Worm (Caenorhabditis elegans) whole organism, dauer: ENCODE data around the gene grl-4.

Source experiments
- unc-62 ChIP-seq: sonication (generic microtip); optimal IDR thresholded peaks from 2 replicates; lab custom pipeline; 2017; ENCODE audit warnings: missing biosample characterization, missing genetic modification reagents, missing genetic modification characterization

Gene grl-4

DNA sequence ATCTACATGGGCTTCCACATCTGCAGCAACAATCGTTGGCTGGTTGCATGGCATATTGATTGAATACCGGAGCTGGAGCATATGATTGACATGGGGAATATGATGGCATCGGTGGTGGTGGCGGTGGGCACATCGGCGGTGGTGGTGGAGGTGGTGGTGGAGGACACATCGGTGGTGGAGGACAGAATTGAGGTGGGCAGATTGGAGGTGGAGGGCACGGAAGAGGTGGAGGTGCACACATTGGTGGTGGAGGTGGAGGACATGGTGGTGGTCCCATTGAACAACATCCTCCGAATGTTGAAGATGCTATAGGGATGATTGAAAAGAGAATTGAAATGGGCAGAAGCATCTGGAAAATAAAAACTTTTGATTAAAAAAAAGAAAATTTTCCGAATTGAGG, at the start of gene grl-4:
grl-4 (minus strand) TSS at position 351 of the 400 bp plus-strand sequence.
- no peak for TF ChIP-seq unc-62 (GFP tag; lab: Kevin White, UChicago)

DNA sequence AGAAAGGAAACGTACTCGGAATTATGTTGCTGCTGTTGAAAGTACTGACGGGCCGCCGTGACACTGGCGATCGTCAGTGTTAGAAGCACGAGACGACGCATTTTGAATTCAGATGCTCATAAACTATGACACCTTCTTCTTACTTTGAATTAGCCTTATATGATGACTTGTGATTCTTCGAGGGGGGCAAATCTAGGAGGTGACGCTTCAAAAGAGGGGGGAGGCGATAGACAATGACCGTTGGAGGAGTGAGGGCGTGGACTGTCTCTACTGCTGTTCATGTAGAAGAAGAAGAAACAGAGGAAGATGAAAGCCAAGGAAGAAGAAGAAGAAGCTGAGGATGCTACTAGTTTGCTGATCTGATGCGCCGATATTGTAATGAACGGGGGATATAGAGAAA, 36.2 kb upstream of the grl-4 start, which contains the start of gene daf-42:
daf-42 (minus strand) TSS at position 101 of the 400 bp plus-strand sequence.
- TF ChIP-seq unc-62 (GFP tag; lab: Kevin White, UChicago) = no peak

DNA sequence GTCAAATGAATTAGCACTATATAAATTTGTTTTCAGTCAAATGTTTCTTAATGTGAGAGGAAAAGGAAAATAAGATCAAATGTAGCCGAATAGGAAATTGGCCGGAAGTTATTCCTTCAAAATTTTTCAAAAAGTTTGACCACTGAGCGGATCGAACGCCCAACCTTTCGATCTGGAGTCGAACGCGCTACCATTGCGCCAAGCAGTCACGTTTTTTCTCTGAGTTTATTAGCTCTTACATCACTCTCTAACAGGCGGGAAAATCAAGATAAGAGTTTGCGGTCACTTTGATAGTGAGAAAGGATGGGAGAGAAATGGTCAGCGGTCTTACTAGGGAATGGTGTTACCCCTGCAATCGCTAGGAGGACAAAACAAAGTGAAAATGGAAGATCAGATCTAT, 33.5 kb upstream of the grl-4 start:
- no peak for TF ChIP-seq unc-62 (GFP tag; lab: Kevin White, UChicago)

DNA sequence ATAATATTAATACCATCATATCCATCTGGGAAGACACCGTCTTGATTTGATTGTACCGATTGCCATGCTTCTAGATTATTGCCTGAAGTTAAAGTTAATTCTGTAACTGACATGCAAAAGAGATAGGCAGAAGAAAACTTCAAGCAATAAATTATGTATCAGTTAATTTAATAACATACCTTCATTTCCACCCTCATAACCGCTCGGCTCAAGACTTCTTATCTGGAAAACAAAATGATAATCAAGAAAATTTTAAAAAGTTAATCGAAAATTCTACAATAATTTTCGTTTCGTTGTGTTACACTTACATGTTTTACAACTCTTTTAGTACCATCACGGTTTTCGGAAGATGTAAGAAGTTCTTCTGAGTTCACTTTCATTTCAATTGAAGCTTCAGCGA, 31.6 kb upstream of the grl-4 start:
- TF ChIP-seq unc-62 (GFP tag; lab: Kevin White, UChicago) = no peak

DNA sequence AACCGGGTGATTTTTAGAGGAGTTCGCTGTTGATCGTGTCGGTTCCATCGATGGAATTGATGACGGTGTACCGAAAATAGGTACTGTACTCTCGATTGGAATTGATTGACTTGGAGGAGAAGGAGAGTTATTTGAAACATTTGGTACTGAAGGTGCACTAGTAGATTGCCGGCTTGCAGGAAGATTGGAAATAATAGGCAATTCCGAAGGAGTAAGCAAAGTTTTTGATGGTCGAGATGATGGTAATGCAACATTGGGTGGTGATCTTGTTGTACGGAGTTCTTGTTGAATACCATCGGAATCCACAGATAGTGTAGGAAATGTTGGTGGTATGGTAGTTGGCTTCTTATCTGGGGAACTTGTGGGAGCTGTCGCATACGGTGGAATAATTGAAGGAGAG, 28.5 kb upstream of the grl-4 start:
- no peak for TF ChIP-seq unc-62 (GFP tag; lab: Kevin White, UChicago)

DNA sequence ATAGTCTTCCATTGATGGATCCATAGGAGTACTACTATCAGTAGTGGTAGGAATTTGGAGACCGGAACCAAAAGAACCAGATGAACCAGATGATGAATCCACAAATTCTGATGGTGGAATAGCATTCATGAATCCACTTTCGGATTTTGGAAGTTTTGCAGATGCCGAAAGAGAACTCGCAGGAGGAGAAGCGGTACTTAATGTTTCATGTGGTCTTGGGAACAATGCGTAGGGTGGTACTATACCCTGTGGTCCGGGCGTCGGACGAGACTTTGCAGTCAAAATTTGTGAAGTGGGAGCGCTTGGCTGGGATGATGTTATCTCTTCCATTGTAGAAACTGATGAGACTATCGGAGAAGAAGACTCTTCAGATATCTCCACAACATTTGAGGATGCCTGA, 27.5 kb upstream of the grl-4 start:
- no peak for TF ChIP-seq unc-62 (GFP tag; lab: Kevin White, UChicago)

DNA sequence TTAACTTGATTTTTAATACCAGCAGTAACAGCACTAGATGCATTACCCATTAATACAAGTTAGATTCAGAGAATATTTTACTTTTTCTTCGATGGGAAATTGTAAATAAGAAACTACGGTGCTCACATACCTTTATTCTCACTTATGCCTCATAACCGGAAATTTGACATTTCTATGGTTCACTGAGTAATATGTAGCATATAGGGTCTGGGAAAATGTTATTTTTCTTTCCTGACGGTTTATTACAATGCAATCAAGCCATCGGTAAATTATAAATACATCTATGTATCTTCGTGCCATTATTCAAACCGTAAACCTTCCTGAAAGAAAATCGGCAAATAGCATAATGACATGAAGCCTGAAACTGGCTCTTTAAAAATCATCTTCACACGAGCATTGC, 22.1 kb upstream of the grl-4 start, which contains the start of gene ocr-4:
ocr-4 (minus strand) TSS at position 101 of the 400 bp plus-strand sequence.
- no peak for TF ChIP-seq unc-62 (GFP tag; lab: Kevin White, UChicago)

DNA sequence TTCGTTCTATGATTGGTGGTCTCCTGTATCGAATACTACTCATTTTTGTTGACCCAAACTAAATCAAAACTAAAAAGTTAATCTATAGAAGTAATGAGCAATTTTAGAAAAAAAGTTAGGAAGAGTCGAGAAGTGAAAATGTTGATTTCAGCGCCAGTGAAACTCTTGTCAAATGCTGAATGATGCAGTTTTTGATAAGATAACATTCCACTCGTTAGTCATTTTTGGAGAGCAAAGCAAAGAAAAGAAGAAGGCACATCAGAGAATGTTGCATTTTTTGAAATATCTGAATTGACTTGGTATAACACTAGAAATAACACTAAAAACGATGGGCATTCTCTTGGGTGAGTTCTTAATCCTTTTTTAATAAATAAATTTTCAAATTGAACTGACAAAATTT, 18.4 kb upstream of the grl-4 start, which contains the start of gene sqst-2:
sqst-2 (minus strand) TSS at position 58 of the 400 bp plus-strand sequence.
- no peak for TF ChIP-seq unc-62 (GFP tag; lab: Kevin White, UChicago)

DNA sequence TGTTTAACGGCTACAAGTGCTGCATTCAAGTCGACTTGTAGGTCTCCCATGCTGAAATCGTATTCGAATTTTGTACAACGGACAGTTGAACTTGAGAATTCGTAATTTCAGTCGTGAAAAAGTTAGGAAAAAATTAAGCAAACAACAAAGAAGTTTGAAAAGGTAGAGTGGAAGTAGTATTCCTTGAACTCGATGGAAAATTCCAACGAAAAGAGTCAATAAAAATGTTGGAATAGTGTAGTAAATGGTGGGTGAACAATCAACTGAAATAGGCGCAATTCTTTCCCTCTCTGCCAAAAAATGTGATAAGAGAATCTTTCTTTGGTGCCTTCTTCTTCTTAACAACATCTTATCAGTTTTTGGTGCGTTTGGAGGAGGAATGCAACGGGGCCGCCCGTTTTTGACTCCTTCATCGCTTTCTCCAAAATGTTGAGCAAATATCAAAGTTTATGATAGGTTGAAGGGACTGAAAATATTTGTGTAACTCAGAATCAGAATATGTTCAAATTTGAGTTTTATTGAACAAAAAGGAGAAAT, 16.1 kb upstream of the grl-4 start, which contains the start of gene ifo-1:
ifo-1 (minus strand) TSS at position 51 of the 537 bp plus-strand sequence.
- no peak for TF ChIP-seq unc-62 (GFP tag; lab: Kevin White, UChicago)

DNA sequence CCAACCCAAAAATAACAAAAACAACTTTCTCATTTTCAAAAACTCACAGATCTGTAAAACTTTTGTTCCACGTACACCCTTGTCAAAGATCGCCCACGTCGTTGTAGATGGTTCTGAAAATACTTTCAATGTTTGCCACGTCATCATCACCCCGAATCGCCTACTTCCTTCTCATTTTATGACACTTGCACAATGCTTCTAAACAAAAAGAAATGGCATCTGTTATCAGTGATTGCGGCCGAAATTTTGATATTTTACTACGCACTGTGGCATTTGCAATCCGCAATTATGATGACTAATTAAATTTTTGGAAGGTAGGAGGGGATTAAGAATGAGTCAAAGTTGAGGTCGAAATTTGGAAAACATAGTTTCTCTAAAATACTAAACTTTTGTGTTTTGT, 15.1 kb upstream of the grl-4 start:
- no peak for TF ChIP-seq unc-62 (GFP tag; lab: Kevin White, UChicago)

DNA sequence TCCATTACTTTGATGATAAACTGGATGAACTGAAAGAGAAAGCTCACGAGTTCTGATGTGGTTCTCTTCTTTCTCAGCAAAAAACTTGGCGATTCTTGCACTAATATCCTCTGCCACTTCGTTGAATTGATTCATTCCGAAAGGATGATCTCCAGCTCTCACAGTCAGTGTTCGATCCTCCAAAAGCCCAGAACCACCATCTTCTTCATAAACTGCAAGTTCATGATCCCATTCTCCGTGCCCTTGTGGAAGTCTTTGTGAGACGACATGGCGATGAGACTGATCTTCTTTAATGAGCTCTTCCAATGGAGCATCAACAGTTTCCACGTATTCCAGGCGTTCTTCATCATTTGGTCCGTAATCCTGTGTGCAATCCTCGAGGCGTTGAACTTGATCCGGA, 14.4 kb upstream of the grl-4 start:
- TF ChIP-seq unc-62 (GFP tag; lab: Kevin White, UChicago) = no peak

DNA sequence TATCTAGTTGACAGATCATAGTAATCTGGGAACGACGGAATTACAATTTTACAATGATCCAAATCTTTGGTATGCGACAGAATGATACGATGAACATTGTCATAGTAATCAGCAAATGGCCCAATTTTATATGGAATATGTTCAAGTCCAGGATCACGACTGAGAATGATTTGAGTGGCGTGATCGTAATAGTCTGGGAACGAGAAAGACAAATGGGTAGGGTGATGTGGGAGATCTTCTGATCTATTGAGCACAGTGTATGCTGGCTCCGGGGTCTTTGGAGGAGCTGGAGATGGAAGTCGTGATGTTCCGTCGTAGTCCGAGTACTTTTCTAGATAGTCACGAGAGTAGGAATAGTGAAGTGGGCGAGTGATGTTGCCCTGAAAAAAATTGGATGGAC, 13.3 kb upstream of the grl-4 start:
- no peak for TF ChIP-seq unc-62 (GFP tag; lab: Kevin White, UChicago)

DNA sequence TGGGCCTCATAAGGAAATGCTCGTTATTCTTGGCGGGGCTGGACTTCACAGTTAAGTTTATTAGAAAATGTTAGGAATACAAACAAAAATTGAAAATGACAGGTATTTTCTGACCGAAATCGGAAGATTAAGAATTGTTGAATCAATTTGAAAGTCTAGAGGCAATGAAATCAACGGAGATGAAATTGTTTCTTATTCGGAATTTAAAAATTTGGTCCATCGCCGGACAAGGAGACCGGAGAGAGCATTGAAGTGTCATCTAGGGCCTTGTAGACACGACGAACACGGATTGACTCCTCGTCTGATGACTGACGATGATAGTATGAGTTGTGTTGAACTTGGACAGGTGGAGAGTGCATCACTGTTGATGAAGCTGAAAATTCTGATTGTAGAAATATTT, 10.1 kb upstream of the grl-4 start:
- no peak for TF ChIP-seq unc-62 (GFP tag; lab: Kevin White, UChicago)

DNA sequence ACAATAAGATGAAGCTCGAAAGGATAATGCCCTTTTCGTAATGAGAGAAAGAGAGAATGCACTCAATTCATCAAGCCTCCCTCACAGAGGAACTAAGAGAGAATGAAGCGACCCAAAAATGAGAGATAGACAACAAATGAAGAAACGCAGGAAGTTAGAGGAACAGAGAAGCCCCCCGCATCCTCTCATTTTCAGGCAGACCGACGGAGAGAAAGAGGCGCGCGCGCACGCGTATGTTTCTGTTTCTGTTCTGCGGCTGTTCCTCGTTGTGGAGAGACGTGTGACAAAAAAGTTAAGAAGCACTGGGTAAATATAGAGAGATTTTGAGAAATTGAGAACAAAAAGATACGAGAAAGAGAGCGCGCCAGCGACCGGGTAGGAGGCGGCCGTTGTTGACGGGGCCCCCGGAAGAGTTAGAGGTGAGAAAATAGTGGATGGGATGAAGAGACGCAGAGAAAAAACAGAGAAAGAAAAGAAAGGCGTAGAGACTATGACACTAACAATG, 9.4 kb upstream of the grl-4 start:
- TF ChIP-seq unc-62 (GFP tag; lab: Kevin White, UChicago) = no peak

DNA sequence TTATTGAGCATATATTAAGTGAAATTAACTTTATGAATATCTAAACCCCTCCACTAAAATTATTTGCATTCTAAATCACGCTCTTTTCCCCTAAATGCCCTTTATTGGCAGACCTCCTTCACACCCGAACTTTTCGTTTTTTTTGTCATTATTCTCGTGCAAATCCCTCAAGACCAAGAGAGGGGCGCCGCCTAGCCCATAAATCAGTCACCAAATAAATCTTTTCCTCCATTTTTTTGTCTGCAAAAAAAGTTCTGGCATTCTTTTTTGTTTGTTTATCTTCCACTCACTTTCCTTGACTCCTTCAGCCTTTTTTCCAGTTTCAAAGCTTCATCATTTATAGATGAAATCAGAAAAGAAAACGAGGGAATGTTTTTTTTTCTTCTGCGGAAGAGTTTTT, 8.3 kb upstream of the grl-4 start:
- TF ChIP-seq unc-62 (GFP tag; lab: Kevin White, UChicago) = no peak

DNA sequence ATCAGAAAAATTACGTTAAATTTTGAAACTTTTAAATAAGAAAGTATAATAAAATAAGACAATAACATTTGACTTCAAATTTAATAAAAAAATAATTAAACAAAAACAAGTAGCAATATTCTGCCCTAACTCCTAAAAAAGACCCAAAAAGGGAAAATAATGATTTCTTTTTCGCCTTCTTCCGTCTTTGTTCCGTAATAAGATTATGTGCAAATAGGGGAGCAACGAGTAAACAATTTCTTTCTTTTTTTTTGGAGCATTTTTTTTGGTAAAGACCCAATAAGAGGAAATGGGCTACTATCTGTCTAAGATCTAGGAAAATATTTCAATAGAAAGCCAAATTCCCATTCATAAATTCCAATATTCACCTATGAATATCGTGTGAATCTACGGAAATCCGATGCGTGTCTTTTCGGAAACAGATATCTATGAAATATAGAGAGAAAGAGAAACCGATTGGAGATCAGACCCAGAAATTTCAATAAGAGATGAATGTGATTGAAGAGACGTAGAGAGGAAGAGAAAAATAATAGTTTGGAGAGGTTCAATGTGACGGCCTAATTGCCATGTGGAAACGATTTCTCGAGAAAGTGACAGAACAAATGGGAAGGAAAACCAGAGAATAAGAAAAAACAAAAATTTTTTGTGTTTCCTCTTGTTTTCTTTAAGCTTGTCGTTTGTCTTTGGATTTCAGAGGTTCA, 7.4 kb upstream of the grl-4 start:
- TF ChIP-seq unc-62 (GFP tag; lab: Kevin White, UChicago) = no peak
